Fruit fly (Drosophila melanogaster): ENCODE data around the gene nbs.

- TF ChIP-seq CG14655 (GFP tag; optimal IDR thresholded peaks at IDR 0.05) (no peak), CG13204 (GFP tag; optimal IDR thresholded peaks at IDR 0.05) (no peak), CG8301 (tag; optimal IDR thresholded peaks at IDR 0.05) (no peak), gl (tag; optimal IDR thresholded peaks at IDR 0.05) (no peak), CG8159 (tag; optimal IDR thresholded peaks at IDR 0.05) (no peak), CG12605 (GFP tag; IDR thresholded peaks at IDR 0.05) (no peak), EcR (GFP tag; optimal IDR thresholded peaks at IDR 0.05) (no peak), CG34367 (tag; optimal IDR thresholded peaks at IDR 0.05) (no peak), Ets98B (GFP tag; IDR thresholded peaks at IDR 0.05) (peak; percentile 14; the same call in 1 of the 2 replicates), rn (GFP tag; IDR thresholded peaks at IDR 0.05) (no peak), Pif1A (GFP tag; optimal IDR thresholded peaks at IDR 0.05) (no peak), D1 (tag; optimal IDR thresholded peaks at IDR 0.05) (no peak)
Measured at dm6 chr3L:9729795-9730421, 6.9 kb upstream of the nbs start, which contains the start of gene ATPsynB.
